Fruit fly (Drosophila melanogaster) whole organism: Measurements from ENCODE around the gene Tim17b1.

ENCODE experiments used
- CG8478 ChIP-seq: fragments of >200 bp; optimal IDR thresholded peaks from 2 replicates; lab custom pipeline; 2018; ENCODE audit warnings: inconsistent platforms
- Dll ChIP-seq: fragments of >200 bp; optimal IDR thresholded peaks from 2 replicates; lab custom pipeline; 2017
- EcR ChIP-seq, 2 experiments: fragments of >200 bp; optimal IDR thresholded peaks; 2 replicates each; lab custom pipeline; 2017; ENCODE audit warnings: missing biosample characterization in 2 of 2, missing genetic modification characterization in 2 of 2, missing genetic modification reagents in 2 of 2
- pan ChIP-seq: fragments of >200 bp; optimal IDR thresholded peaks from 2 replicates; lab custom pipeline; 2017
- psq ChIP-seq: fragments of >200 bp; optimal IDR thresholded peaks from 2 replicates; lab custom pipeline; 2017
- usp ChIP-seq: fragments of >200 bp; optimal IDR thresholded peaks from 2 replicates; lab custom pipeline; 2017; ENCODE audit warnings: missing biosample characterization, missing genetic modification characterization, mixed read lengths

Gene Tim17b1

DNA sequence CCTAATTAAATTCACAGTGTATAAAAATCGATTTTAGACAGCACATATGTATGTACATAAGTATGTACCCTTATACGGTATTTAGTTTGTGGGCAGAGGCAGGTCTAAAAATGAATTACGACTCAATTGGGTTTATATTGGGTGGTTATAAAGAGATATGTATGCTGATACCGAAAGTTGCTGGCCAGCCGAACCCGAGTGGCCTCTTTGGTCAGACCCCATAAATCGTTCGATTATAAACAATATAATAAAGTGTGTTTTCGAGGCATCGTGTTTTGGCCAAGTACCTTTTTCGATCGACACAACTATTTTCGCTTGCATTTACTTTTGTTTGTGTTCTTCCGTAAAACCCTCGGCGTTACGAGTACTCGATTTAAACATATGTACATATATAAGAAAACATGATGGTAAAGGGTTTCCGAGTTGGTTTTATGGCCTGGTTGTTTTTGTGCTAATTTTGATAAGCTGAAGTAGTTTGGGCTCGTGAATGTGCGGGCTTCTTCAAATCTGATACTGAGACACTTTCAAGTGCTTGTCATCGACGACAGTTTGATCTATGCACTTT is 9.4 kb downstream of the Tim17b1 start:
- TF ChIP-seq usp (GFP tag; lab: Kevin White, UChicago) (no peak), EcR (GFP tag; optimal IDR thresholded peaks at IDR 0.05; lab: Kevin White, UChicago) (no peak), psq (lab: Kevin White, UChicago) (no peak), pan (lab: Kevin White, UChicago) (no peak), Dll (lab: Kevin White, UChicago) (no peak), CG8478 (no peak)

DNA sequence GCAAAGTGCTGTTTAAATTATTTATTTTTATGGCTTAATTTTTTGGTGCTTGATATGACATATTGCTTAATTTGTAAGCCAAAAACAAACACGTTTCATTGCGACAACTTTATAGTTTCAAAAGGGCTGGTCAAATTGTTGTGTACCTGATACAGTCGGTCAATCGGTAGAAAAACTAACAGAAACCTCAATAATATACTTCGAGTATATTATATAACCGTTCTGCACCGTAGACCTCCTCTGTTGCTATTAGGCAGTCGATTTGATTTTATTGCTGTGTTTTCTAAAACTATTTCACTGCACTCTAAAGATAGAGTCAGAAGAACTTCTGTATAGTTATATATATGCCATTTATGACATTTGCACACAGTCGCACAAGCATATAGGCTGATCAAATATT is 10.3 kb downstream of the Tim17b1 start:
- TF ChIP-seq CG8478 (no peak), pan (lab: Kevin White, UChicago) (no peak), psq (lab: Kevin White, UChicago) (no peak), EcR (GFP tag; optimal IDR thresholded peaks at IDR 0.05; lab: Kevin White, UChicago) (no peak), usp (GFP tag; lab: Kevin White, UChicago) (no peak), Dll (lab: Kevin White, UChicago) (no peak)

DNA sequence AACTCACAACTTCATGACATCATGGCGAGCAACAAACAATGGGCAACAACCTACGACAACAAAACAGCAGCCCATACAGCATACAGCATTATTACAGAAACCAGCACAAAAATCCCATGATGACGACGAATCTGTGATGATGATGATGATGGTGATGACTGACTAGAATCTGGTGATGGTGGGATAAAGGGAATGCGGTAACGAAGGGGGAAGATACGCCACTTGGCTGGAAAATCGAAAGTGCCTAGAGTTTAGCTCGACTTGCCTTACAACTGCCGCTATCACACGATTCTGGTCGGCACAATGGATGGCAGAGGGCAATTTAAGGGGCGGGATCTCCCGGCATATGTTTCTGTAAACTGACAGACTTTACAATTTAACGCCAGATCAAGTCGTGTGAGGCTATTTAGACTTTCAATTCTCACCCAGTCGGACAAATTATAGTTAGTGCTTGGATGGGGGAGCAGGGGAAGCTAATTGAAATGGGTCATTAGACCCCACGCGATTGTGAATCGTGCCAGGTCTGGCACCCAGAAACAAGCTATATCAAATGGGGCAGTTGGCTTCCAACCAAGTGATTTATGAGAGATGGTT is 15.2 kb downstream of the Tim17b1 start:
- no peak for TF ChIP-seq Dll (lab: Kevin White, UChicago)
- TF ChIP-seq usp (GFP tag; lab: Kevin White, UChicago), result no peak
- no peak for TF ChIP-seq CG8478
- no peak for TF ChIP-seq pan (lab: Kevin White, UChicago)

DNA sequence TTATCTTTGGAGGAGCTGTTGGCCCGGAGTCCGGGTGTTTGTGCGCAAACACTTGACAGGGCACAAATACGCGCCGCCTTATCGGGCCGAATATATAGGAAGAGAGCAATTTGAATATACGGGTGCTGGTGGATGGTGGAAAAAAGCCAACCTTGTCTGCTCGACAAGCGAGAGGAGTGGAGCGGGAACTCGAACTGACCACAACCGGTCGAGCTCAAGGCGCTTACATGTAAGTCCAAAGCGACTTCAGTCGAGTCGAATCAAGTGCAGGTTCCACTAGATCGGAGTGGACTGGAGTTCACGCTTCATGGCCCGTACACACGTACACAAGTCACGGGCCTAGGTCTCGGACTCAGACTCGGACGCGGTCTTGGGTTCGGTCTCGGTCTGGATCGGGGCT is 15.9 kb downstream of the Tim17b1 start:
- TF ChIP-seq usp (GFP tag; lab: Kevin White, UChicago), result no peak
- TF ChIP-seq CG8478, result no peak
- no peak for TF ChIP-seq psq (lab: Kevin White, UChicago)
- no peak for TF ChIP-seq EcR (GFP tag; optimal IDR thresholded peaks at IDR 0.05; lab: Kevin White, UChicago)
- no peak for TF ChIP-seq pan (lab: Kevin White, UChicago)
- TF ChIP-seq Dll (lab: Kevin White, UChicago), result no peak

DNA sequence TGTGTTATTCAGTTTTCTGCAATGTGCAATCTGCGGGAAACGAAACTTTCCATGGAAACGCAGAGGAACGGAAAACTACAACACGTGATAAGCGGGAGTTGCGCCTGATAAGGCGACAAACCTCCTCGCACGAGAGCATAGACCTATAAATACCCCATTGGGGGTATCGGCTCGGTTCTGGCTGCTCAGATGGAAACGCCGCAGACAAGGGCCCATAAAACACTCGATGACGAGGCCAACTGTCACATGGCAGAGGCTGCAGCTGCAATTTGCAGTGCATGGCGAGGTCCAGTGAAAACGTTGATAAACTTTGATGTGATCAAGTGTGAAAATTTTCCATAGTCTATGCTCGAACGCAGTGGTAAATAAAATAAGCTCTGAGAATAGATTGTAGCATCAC is 16.8 kb downstream of the Tim17b1 start:
- no peak for TF ChIP-seq psq (lab: Kevin White, UChicago)
- TF ChIP-seq usp (GFP tag; lab: Kevin White, UChicago), result no peak
- TF ChIP-seq EcR (GFP tag; optimal IDR thresholded peaks at IDR 0.05; lab: Kevin White, UChicago), result peak in 1 of 2 experiments; percentile 26
- TF ChIP-seq pan (lab: Kevin White, UChicago), result no peak
- no peak for TF ChIP-seq Dll (lab: Kevin White, UChicago)
- no peak for TF ChIP-seq CG8478

DNA sequence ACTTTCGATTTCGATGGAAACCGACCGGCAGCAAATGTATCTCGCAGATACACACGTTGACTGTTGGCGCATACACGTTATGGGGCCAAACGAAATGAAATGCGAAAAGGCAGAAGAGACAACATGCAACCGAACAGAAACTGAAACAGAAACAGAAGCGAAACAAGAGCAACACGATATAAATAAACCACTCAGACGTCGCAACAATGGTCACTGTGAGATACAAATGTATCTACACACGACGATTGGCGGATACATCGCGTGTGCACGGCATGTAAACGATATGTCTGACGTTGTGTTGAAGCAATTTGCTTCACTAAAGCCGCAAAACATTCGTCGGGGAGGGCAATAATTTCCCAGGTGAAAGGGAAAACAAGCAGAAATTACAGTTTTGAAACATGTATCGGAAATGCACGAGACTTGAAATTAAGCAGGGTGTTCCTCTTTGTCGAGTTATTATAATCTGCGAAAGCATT is 17.7 kb downstream of the Tim17b1 start:
- TF ChIP-seq Dll (lab: Kevin White, UChicago) (no peak), psq (lab: Kevin White, UChicago) (no peak), pan (lab: Kevin White, UChicago) (no peak), CG8478 (no peak), EcR (GFP tag; optimal IDR thresholded peaks at IDR 0.05; lab: Kevin White, UChicago) (no peak), usp (GFP tag; lab: Kevin White, UChicago) (no peak)

DNA sequence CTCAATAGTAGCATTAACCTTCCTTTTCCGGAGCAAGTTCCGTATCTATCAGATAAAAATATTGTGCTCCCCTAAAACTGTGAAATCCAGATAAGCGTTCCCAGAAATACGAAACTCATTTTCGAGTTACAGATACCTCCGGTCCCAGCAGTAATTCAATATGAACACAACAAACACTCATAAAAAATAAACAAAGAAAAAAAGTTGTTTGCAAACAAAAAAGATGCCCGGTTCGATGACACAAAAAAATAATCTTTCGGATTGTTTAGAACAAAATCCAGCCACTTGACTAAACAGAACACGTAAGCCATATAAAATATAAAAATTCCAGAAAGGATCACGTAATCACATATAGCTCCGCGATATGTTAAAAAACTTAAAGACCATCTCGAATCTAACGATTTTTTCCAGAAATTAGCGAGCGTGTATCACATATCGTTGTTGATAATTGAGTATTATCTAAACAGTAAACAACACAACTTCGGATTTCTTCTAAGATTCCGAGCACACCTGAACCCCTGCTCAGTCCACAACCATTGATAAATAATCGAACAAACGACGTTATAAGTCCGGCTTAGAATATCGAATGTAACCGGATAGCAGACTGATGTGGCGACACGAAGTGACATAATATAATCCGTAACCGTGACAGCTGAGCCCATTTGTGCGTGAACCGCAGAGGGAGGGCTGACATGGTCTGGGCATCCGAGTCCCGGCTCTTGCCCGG is 19.3 kb downstream of the Tim17b1 start:
- TF ChIP-seq usp (GFP tag; lab: Kevin White, UChicago) (no peak), EcR (GFP tag; optimal IDR thresholded peaks at IDR 0.05; lab: Kevin White, UChicago) (no peak), pan (lab: Kevin White, UChicago) (no peak), psq (lab: Kevin White, UChicago) (no peak), CG8478 (no peak), Dll (lab: Kevin White, UChicago) (no peak)

DNA sequence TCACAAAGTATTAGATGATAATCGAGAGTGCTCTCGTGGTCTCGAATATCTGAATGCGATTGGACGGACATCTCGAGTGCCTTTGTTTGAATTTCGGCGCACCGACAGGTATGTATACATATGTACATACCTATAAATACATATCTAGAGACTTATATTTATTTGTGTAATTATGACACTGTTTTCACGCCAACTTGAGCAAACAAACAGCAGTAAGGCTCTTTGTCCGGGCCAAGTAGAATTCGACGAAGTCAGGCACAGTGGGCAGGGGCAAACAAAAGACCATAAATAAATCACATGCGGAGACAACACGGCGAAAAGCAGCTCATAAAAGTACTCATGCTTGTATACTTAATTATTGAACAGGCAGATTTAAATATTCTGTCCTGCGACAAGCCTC is 20.7 kb downstream of the Tim17b1 start:
- TF ChIP-seq pan (lab: Kevin White, UChicago), result no peak

DNA sequence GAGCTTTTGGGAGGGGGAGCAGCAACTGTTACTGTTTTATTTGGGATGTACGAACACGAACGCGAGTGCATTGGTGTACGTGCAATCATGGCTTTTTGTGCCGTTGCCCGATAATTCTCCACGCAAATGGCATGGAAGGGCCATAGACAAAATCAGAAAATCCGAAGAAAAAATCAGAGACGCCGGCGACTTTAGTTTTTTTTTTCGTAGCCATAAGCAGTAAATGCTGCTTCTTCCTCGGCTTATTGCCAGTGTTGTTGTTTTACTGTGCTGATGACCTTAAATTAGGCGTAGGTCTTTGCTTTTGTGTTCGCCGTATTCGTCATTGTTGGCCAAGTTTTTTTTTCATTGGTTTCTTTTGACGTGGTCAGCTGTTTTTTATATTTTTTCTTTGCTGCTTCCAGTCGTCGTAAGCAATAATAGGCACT is 22.3 kb downstream of the Tim17b1 start:
- TF ChIP-seq usp (GFP tag; lab: Kevin White, UChicago), result no peak
- no peak for TF ChIP-seq EcR (GFP tag; optimal IDR thresholded peaks at IDR 0.05; lab: Kevin White, UChicago)
- no peak for TF ChIP-seq psq (lab: Kevin White, UChicago)
- no peak for TF ChIP-seq Dll (lab: Kevin White, UChicago)
- no peak for TF ChIP-seq CG8478
- TF ChIP-seq pan (lab: Kevin White, UChicago), result no peak

DNA sequence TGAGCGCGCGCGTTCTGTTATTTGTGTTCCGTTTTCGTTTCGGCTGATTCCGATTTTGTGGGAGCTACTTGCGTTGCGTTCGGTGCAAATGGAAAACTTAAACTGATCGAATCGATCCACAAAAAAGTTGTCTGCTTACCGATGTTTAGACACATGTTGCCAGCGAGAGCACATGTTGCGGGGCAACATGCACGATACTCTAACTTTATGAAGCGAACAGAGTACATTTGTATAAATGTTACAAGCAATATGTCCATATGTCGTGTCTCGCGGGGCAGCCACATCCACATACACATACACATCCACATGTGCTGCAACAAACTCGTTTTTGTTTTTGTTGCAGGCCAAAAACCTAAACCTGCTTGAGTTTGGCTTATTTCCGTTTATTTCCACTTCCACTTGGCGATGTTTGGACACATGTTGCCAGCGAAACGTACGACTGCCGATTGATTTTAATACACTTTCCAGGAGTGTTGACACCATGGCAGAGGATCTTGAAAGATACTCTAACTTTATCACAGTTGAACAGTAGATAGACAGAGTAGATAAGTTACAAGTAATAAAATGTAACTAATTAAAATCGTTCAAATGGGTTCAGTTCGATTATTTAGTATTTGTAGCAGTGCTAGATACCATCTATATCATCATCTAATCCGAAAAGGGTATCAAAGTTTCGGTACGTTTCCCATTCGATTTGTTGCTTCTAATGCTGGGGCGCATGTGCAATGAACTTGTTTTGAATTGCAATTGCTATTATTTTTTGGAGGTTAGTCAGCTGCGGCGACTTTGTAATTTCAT is 24.0 kb downstream of the Tim17b1 start:
- TF ChIP-seq psq (lab: Kevin White, UChicago) (no peak), pan (lab: Kevin White, UChicago) (no peak), Dll (lab: Kevin White, UChicago) (no peak), CG8478 (no peak), usp (GFP tag; lab: Kevin White, UChicago) (no peak), EcR (GFP tag; optimal IDR thresholded peaks at IDR 0.05; lab: Kevin White, UChicago) (no peak)

DNA sequence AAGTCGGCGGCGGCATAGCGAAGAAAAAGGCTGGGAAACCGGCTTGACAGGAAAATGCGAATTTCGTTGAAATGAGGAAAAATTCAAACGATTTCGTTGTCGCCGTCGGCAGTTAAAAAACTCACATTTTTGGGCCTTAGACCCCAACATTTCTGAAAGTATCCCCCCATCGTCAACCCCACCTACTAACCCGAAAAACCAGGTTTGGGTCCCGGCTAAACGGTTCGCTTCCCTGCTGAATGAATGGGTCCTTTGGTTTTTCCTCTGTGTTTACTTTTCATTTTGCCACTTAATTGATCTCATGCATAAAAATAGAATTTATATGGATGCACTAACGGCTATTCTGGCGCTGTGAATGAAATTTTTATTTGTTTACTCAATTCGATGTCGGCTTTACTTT is 26.2 kb downstream of the Tim17b1 start:
- TF ChIP-seq CG8478 (no peak), psq (lab: Kevin White, UChicago) (no peak)
